Worm (Caenorhabditis elegans) whole organism, L3 larva: ENCODE measurements around the gene M70.5.
"Not testable (repeated sequence)": the region's sequence is repeated elsewhere in the genome, so short reads cannot be mapped to it uniquely, and the experiment has no call there.

Experiments used
- R02D3.7 ChIP-seq: fragments of 150-350 bp; optimal IDR thresholded peaks from 2 replicates; lab custom pipeline; 2014; ENCODE audit warnings: missing biosample characterization, missing genetic modification characterization
- fkh-10 ChIP-seq: sonication (generic microtip); optimal IDR thresholded peaks from 2 replicates; lab custom pipeline; 2017; ENCODE audit warnings: missing biosample characterization, missing genetic modification reagents, missing genetic modification characterization
- nhr-23 ChIP-seq: fragments of 150-350 bp; optimal IDR thresholded peaks from 2 replicates; lab custom pipeline; 2014; ENCODE audit warnings: missing biosample characterization, missing genetic modification reagents, missing genetic modification characterization
- nhr-237 ChIP-seq: fragments of 150-350 bp; optimal IDR thresholded peaks from 2 replicates; lab custom pipeline; 2014; ENCODE audit warnings: missing biosample characterization, missing genetic modification characterization
- unc-62 ChIP-seq: fragments of 150-350 bp; sonication (generic microtip); optimal IDR thresholded peaks from 4 replicates; lab custom pipeline; 2014; ENCODE audit warnings: missing biosample characterization, missing genetic modification reagents, missing genetic modification characterization
- zag-1 ChIP-seq: fragments of 150-350 bp; optimal IDR thresholded peaks from 2 replicates; lab custom pipeline; 2014; ENCODE audit warnings: missing biosample characterization, missing genetic modification characterization

DNA sequence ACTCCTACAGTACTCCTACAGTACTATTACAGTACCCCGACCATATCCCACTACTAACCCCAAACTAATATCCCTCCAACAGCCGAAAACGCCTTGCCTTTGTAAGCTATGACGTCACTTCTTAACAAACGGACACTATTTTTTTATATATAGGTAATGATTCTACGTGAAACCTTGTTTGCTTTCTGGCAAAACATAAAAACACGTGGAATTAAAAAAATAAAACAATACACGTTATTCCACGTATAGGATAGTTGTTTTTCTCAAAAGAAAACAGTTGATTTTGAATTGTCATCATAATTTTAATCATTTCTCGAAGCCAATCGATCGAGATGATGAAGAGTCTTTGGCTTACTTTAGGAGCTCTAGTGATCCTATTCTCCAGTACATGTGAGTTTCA is 29.9 kb downstream of the M70.5 start, which contains the start of gene M70.1:
- not testable (repeated sequence) for TF ChIP-seq nhr-23 (tag; lab: Kevin White, UChicago); nhr-237 (tag; lab: Kevin White, UChicago); zag-1 (tag; lab: Kevin White, UChicago); fkh-10 (GFP tag; lab: Kevin White, UChicago); R02D3.7 (tag; lab: Kevin White, UChicago); unc-62 (GFP tag; lab: Kevin White, UChicago)
